Worm (Caenorhabditis elegans): ENCODE data around the gene arx-4.

The arx-4 gene

DNA sequence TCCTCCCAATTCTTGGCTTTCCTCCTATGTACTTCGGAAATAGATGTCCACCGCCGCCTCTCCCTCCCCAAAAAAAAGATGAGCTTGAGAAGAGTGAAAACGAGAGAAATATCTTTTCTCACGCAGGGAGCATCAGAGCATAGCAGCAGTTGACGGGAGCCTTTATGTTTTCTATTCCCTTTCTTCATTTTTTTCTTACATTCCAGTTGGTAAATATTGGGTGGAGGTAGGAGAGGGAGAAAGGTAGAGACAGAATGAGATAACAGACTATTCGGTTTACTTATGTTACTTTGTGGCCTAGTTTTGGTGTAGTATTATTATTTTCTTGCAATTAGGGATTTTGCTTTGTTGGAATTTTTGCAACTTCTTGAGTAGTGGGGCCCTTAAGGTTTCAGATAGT is 17.5 kb upstream of the arx-4 start:
- no peak for TF ChIP-seq unc-39 (tag; optimal IDR thresholded peaks at IDR 0.05)
- TF ChIP-seq hlh-1 (tag; optimal IDR thresholded peaks at IDR 0.05): no peak
- no peak for TF ChIP-seq lsy-2 (tag; optimal IDR thresholded peaks at IDR 0.05)
- no peak for TF ChIP-seq pha-4 (tag; optimal IDR thresholded peaks at IDR 0.05)
- TF ChIP-seq lin-32 (GFP tag; optimal IDR thresholded peaks at IDR 0.05): no peak
- TF ChIP-seq ham-2 (GFP tag; optimal IDR thresholded peaks at IDR 0.05): no peak
- TF ChIP-seq ces-1 (GFP tag; optimal IDR thresholded peaks at IDR 0.05): no peak
- TF ChIP-seq elt-1 (tag; optimal IDR thresholded peaks at IDR 0.05; ENCODE audit: borderline replicate concordance, insufficient read depth): no peak

DNA sequence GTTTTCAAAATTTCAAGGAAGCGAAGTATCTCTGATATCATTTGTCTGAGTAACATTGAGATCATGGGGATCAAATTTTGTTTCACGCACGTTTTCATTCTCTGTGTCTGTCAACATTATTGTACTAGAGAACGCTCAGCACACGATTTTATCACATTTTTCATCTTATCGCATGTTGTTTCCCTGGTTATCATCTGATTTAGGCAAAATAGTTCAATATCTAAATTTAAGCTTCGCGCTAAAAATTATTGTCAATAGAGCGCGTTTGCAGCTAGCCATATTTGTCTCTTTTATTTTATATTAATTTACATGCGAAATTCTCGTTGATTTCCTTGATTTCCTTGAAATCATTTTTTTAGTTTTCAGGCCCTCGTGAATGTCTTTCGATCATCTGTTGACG is 16.6 kb upstream of the arx-4 start, which contains the start of gene K02F3.2:
TSS of gene K02F3.2 (plus strand) at position 357 of the 400 bp plus-strand sequence.
- no peak for TF ChIP-seq zip-8 (tag; optimal IDR thresholded peaks at IDR 0.05)
- TF ChIP-seq ces-1 (GFP tag; optimal IDR thresholded peaks at IDR 0.05): peak; percentile 58
- TF ChIP-seq elt-1 (tag; optimal IDR thresholded peaks at IDR 0.05; ENCODE audit: borderline replicate concordance, insufficient read depth): peak; percentile 17
- TF ChIP-seq flh-1 (GFP tag; optimal IDR thresholded peaks at IDR 0.05): no peak

DNA sequence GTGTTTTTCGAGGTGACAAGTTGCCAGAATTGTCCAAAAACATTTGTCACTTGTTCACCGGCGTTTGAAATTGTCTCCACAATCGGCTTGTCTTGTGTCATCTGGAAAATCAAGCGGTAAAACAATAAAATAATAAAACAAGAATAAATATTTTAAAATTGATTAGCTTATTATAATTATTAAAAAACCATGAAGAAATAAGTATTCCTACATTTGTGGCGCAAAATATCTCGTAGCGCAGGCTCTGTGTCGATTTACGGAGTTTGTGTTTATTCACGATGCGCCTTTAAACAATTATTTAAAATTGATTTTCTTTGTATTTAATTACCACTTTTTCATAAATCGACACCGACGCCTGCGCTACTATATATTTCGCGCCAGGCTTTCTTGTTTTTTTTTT is 9.8 kb upstream of the arx-4 start, which contains the start of gene moma-1:
TSS of gene moma-1 (minus strand) at position 101 of the 400 bp plus-strand sequence.
- no peak for TF ChIP-seq blmp-1 (tag; optimal IDR thresholded peaks at IDR 0.05)
- TF ChIP-seq sem-2 (GFP tag; optimal IDR thresholded peaks at IDR 0.05): no peak
- no peak for TF ChIP-seq ceh-39 (tag; optimal IDR thresholded peaks at IDR 0.05)
- no peak for TF ChIP-seq unc-39 (tag; optimal IDR thresholded peaks at IDR 0.05)
- TF ChIP-seq ceh-43 (GFP tag; optimal IDR thresholded peaks at IDR 0.05): no peak
- no peak for TF ChIP-seq sptf-1 (tag; optimal IDR thresholded peaks at IDR 0.05)
- no peak for TF ChIP-seq bed-3 (GFP tag; optimal IDR thresholded peaks at IDR 0.05)

DNA sequence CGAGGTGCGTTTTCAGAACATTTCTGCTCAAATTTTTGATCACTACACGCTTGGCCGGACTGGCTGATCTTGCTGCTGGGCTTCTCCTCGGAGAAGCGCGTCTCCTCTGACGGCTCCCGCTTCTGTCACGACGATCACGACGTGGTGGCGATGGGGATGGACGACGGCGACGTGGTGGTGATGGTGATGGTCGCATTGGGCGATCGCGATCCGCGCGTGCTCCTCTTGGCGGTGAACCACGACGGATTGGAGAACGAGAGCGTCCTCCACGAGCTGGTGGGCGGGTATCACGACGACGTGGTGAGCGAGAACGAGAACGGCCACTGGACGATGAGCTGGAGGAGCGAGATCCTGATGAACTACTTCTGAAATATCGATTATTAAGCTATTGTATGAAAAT is 8.7 kb upstream of the arx-4 start:
- TF ChIP-seq lsy-2 (tag; optimal IDR thresholded peaks at IDR 0.05) (no peak), drap-1 (GFP tag; optimal IDR thresholded peaks at IDR 0.05) (no peak), ztf-11 (tag; optimal IDR thresholded peaks at IDR 0.05) (no peak), unc-62 (GFP tag; optimal IDR thresholded peaks at IDR 0.05) (no peak), nhr-237 (tag; optimal IDR thresholded peaks at IDR 0.05) (no peak), nhr-28 (tag; optimal IDR thresholded peaks at IDR 0.05) (no peak), pha-4 (tag; optimal IDR thresholded peaks at IDR 0.05) (no peak), cnd-1 (tag; optimal IDR thresholded peaks at IDR 0.05) (no peak), elt-3 (tag; optimal IDR thresholded peaks at IDR 0.05) (no peak), tbx-8 (GFP tag; optimal IDR thresholded peaks at IDR 0.05) (no peak), flh-1 (GFP tag; optimal IDR thresholded peaks at IDR 0.05) (no peak), zip-8 (tag; optimal IDR thresholded peaks at IDR 0.05) (no peak), bed-3 (GFP tag; optimal IDR thresholded peaks at IDR 0.05) (no peak), nhr-12 (tag; optimal IDR thresholded peaks at IDR 0.05) (no peak)

DNA sequence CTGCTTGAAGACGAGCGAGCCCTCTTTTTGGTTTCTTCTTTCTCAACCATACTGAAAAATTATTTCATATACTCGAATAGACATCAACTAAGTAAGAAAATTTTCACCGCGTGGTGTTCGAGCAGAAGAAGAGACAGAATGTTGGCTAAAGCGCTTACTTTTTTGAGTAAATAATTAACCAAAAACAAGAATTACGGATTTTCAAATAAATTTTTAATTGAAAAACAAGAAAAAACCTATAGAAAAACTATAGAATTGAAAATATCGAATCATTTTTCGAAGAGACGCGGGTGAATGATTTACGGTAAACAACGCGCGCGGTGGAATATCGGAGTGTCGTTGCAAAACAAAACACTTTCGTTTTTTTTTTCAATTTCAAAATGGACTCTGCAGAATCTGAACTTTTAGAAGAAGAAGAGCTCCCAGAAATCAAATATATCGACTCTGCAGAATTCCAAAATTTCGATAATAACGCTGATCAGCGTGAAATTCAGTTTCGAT is 8.2 kb upstream of the arx-4 start, which contains the start of the genes rnp-5 and tag-51:
TSS of gene rnp-5 (minus strand) at position 51 of the 501 bp plus-strand sequence.
TSS of gene tag-51 (plus strand) at position 363 of the 501 bp plus-strand sequence.
- peak; percentile 10 for TF ChIP-seq ceh-39 (tag; optimal IDR thresholded peaks at IDR 0.05)
- no peak for TF ChIP-seq hlh-1 (tag; optimal IDR thresholded peaks at IDR 0.05)
- no peak for TF ChIP-seq ham-2 (GFP tag; optimal IDR thresholded peaks at IDR 0.05)
- no peak for TF ChIP-seq elt-3 (tag; optimal IDR thresholded peaks at IDR 0.05)

DNA sequence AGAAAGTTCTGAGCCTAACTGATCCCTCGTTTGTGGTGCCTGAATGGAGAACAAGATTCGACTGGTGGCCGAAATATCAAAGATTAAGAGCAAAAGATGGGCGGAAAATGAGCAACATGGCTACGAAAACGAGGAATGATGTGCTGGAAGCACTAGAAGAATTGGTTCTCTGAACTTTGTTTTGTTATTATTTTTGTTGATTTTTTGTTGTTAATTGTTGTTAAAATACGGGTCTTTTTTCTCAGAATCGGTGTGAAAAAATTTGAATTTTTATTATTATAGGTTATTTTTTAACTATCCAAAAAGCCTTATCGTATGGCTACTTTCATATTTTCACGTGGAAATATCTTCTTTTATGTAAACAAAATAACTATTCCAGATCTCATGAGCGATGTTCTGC is 5.8 kb upstream of the arx-4 start, which contains the start of gene K02F3.12:
TSS of gene K02F3.12 (plus strand) at position 301 of the 400 bp plus-strand sequence.
- no peak for TF ChIP-seq unc-62 (GFP tag; optimal IDR thresholded peaks at IDR 0.05)
- no peak for TF ChIP-seq nhr-28 (tag; optimal IDR thresholded peaks at IDR 0.05)
- TF ChIP-seq unc-120 (tag; optimal IDR thresholded peaks at IDR 0.05; ENCODE audit: poor library complexity, severe bottlenecking): no peak
- TF ChIP-seq elt-3 (tag; optimal IDR thresholded peaks at IDR 0.05): no peak
- TF ChIP-seq mep-1 (tag; optimal IDR thresholded peaks at IDR 0.05): no peak
- TF ChIP-seq nhr-12 (tag; optimal IDR thresholded peaks at IDR 0.05): no peak
- no peak for TF ChIP-seq ceh-43 (GFP tag; optimal IDR thresholded peaks at IDR 0.05)
- TF ChIP-seq M03D4.4 (tag; optimal IDR thresholded peaks at IDR 0.05): no peak
- no peak for TF ChIP-seq cnd-1 (tag; optimal IDR thresholded peaks at IDR 0.05)

All from whole organism, mixed stage, embryonic.